Worm (Caenorhabditis elegans) whole organism, late embryonic: ENCODE measurements around the gene mmcm-1.

Experiments used
- C08G9.2 ChIP-seq: sonication (generic microtip); optimal IDR thresholded peaks from 2 replicates; lab custom pipeline; 2016; ENCODE audit warnings: mild to moderate bottlenecking, missing genetic modification characterization, moderate library complexity, missing compliant biosample characterization
- C38D4.7 ChIP-seq: fragments of 200-800 bp; sonication (Bioruptor generic); optimal IDR thresholded peaks from 2 replicates; lab custom pipeline; 2018; ENCODE audit warnings: mild to moderate bottlenecking, missing genetic modification characterization, moderate library complexity, missing compliant biosample characterization
- K09A11.1 ChIP-seq: sonication (generic microtip); optimal IDR thresholded peaks from 2 replicates; lab custom pipeline; 2017; ENCODE audit warnings: antibody characterized with exemption, mild to moderate bottlenecking, missing genetic modification characterization, missing compliant biosample characterization; ENCODE audit not compliant: insufficient read depth
- Y22D7AL.16 ChIP-seq: sonication (generic microtip); optimal IDR thresholded peaks from 2 replicates; lab custom pipeline; 2016; ENCODE audit warnings: missing genetic modification characterization, missing compliant biosample characterization
- ama-1 ChIP-seq: fragments of 150-350 bp; optimal IDR thresholded peaks from 2 replicates; lab custom pipeline; 2014
- ceh-19 ChIP-seq: fragments of 200-800 bp; sonication (Bioruptor generic); optimal IDR thresholded peaks from 2 replicates; lab custom pipeline; 2018; ENCODE audit warnings: mild to moderate bottlenecking, missing genetic modification characterization, missing compliant biosample characterization
- ceh-30 ChIP-seq: fragments of 150-350 bp; optimal IDR thresholded peaks from 2 replicates; lab custom pipeline; 2014; ENCODE audit warnings: missing biosample characterization, missing genetic modification characterization
- ceh-34 ChIP-seq: sonication (generic microtip); optimal IDR thresholded peaks from 2 replicates; lab custom pipeline; 2016; ENCODE audit warnings: mild to moderate bottlenecking, missing genetic modification characterization, missing compliant biosample characterization
- ceh-45 ChIP-seq: fragments of 200-800 bp; sonication (Bioruptor generic); IDR thresholded peaks from 2 replicates; pipeline ENCODE4 v1.3.6; 2022; ENCODE audit warnings: missing genetic modification reagents, missing genetic modification characterization, missing compliant biosample characterization
- ceh-48 ChIP-seq: sonication (generic microtip); optimal IDR thresholded peaks from 2 replicates; lab custom pipeline; 2016; ENCODE audit warnings: missing genetic modification characterization, inconsistent platforms, missing compliant biosample characterization
- ceh-6 ChIP-seq: fragments of 200-800 bp; sonication (Bioruptor generic); optimal IDR thresholded peaks from 2 replicates; lab custom pipeline; 2018; ENCODE audit warnings: mild to moderate bottlenecking, missing genetic modification characterization, missing compliant biosample characterization
- ceh-9 ChIP-seq: sonication (generic microtip); optimal IDR thresholded peaks from 2 replicates; lab custom pipeline; 2016; ENCODE audit warnings: mild to moderate bottlenecking, missing genetic modification characterization, inconsistent platforms, missing compliant biosample characterization
- dmd-4 ChIP-seq: sonication (generic microtip); optimal IDR thresholded peaks from 2 replicates; lab custom pipeline; 2016; ENCODE audit warnings: borderline replicate concordance, missing genetic modification characterization, missing compliant biosample characterization
- elt-2 ChIP-seq: sonication (generic microtip); optimal IDR thresholded peaks from 2 replicates; lab custom pipeline; 2016; ENCODE audit warnings: missing genetic modification reagents, missing genetic modification characterization, missing compliant biosample characterization
- elt-4 ChIP-seq: sonication (generic microtip); optimal IDR thresholded peaks from 2 replicates; lab custom pipeline; 2016; ENCODE audit warnings: missing genetic modification characterization, missing compliant biosample characterization
- eyg-1 ChIP-seq: sonication (generic microtip); optimal IDR thresholded peaks from 2 replicates; lab custom pipeline; 2016; ENCODE audit warnings: missing genotype, missing genetic modification characterization, missing compliant biosample characterization
- fax-1 ChIP-seq: sonication (generic microtip); optimal IDR thresholded peaks from 2 replicates; lab custom pipeline; 2016; ENCODE audit warnings: missing genotype, missing genetic modification characterization, missing compliant biosample characterization
- fkh-6 ChIP-seq: sonication (generic microtip); optimal IDR thresholded peaks from 2 replicates; lab custom pipeline; 2016; ENCODE audit warnings: missing genetic modification characterization, missing compliant biosample characterization
- gmeb-2 ChIP-seq: sonication (generic microtip); optimal IDR thresholded peaks from 2 replicates; lab custom pipeline; 2016; ENCODE audit warnings: missing genetic modification characterization, inconsistent platforms, missing compliant biosample characterization
- hlh-30 ChIP-seq: sonication (generic microtip); optimal IDR thresholded peaks from 2 replicates; lab custom pipeline; 2017; ENCODE audit warnings: antibody characterized with exemption, missing genetic modification characterization, missing compliant biosample characterization; ENCODE audit not compliant: insufficient read depth
- hlh-6 ChIP-seq: sonication (generic microtip); optimal IDR thresholded peaks from 2 replicates; lab custom pipeline; 2016; ENCODE audit warnings: missing genotype, missing genetic modification characterization, missing compliant biosample characterization
- hlh-8 ChIP-seq: sonication (generic microtip); optimal IDR thresholded peaks from 2 replicates; lab custom pipeline; 2016; ENCODE audit warnings: missing genotype, missing genetic modification characterization, missing compliant biosample characterization
- madf-2 ChIP-seq: sonication (generic microtip); optimal IDR thresholded peaks from 2 replicates; lab custom pipeline; 2017; ENCODE audit warnings: missing genetic modification characterization, missing compliant biosample characterization
- nhr-11 ChIP-seq: fragments of 150-350 bp; optimal IDR thresholded peaks from 2 replicates; lab custom pipeline; 2014; ENCODE audit warnings: missing biosample characterization, missing genetic modification characterization
- nhr-232 ChIP-seq: sonication (generic microtip); optimal IDR thresholded peaks from 2 replicates; lab custom pipeline; 2016; ENCODE audit warnings: missing genetic modification characterization, missing compliant biosample characterization
- npax-4 ChIP-seq: sonication (generic microtip); optimal IDR thresholded peaks from 2 replicates; lab custom pipeline; 2016; ENCODE audit warnings: missing genetic modification characterization, missing compliant biosample characterization
- pax-1 ChIP-seq: fragments of 150-350 bp; optimal IDR thresholded peaks from 2 replicates; lab custom pipeline; 2014; ENCODE audit warnings: missing biosample characterization, missing genetic modification characterization
- pha-2 ChIP-seq: sonication (generic microtip); optimal IDR thresholded peaks from 2 replicates; lab custom pipeline; 2017; ENCODE audit warnings: mild to moderate bottlenecking, missing genetic modification characterization, missing compliant biosample characterization
- pqm-1 ChIP-seq: sonication (generic microtip); optimal IDR thresholded peaks from 2 replicates; lab custom pipeline; 2016; ENCODE audit warnings: missing genetic modification characterization, missing compliant biosample characterization
- ref-2 ChIP-seq: sonication (generic microtip); optimal IDR thresholded peaks from 2 replicates; lab custom pipeline; 2016; ENCODE audit warnings: missing genetic modification characterization, missing compliant biosample characterization
- sdc-2 ChIP-seq: sonication (generic microtip); optimal IDR thresholded peaks from 2 replicates; lab custom pipeline; 2016; ENCODE audit warnings: missing genotype, missing genetic modification characterization, missing compliant biosample characterization
- sox-2 ChIP-seq: fragments of 200-800 bp; sonication (Bioruptor generic); IDR thresholded peaks from 2 replicates; pipeline ENCODE4 v1.3.6; 2022; ENCODE audit warnings: missing genetic modification reagents, missing genetic modification characterization, missing compliant biosample characterization
- syd-9 ChIP-seq: sonication (generic microtip); optimal IDR thresholded peaks from 2 replicates; lab custom pipeline; 2016; ENCODE audit warnings: mild to moderate bottlenecking, missing genetic modification characterization, moderate library complexity, missing compliant biosample characterization
- unc-55 ChIP-seq: sonication (generic microtip); optimal IDR thresholded peaks from 2 replicates; lab custom pipeline; 2017; ENCODE audit warnings: missing biosample characterization, missing genetic modification reagents, missing genetic modification characterization
- unc-86 ChIP-seq: sonication (generic microtip); optimal IDR thresholded peaks from 2 replicates; lab custom pipeline; 2016; ENCODE audit warnings: missing genetic modification characterization, missing compliant biosample characterization

mmcm-1 gene

ce11 chrIII:3914049-3914448 is 6.6 kb upstream of the mmcm-1 start, which contains the start of gene pat-3:
Gene pat-3, minus strand, starts transcription at chrIII:3914149.
- TF ChIP-seq pha-2 (tag; lab: Kevin White, UChicago) (no peak), K09A11.1 (tag; lab: Kevin White, UChicago) (no peak), ref-2 (tag; lab: Kevin White, UChicago) (no peak), fax-1 (tag; lab: Kevin White, UChicago) (no peak), ceh-6 (no peak), hlh-8 (tag; lab: Kevin White, UChicago) (no peak), unc-55 (GFP tag; lab: Kevin White, UChicago) (no peak), C08G9.2 (tag; lab: Kevin White, UChicago) (no peak), nhr-232 (tag; lab: Kevin White, UChicago) (no peak)

- TF ChIP-seq gmeb-2 (tag; lab: Kevin White, UChicago), result no peak
- TF ChIP-seq sdc-2 (tag; lab: Kevin White, UChicago), result no peak
- no peak for TF ChIP-seq ceh-34
- no peak for TF ChIP-seq nhr-11
- TF ChIP-seq, all 69 proteins: peak for 0
Measured at ce11 chrIII:3908205-3908604, 718 bp upstream of the mmcm-1 start.

ce11 chrIII:3906481-3906880 is 1.0 kb downstream of the mmcm-1 start:
- no peak for TF ChIP-seq ceh-48 (tag; lab: Kevin White, UChicago)
- TF ChIP-seq dmd-4 (tag; lab: Kevin White, UChicago), result no peak
- no peak for TF ChIP-seq elt-4
- no peak for TF ChIP-seq unc-86 (tag; lab: Kevin White, UChicago)
- TF ChIP-seq ceh-30 (tag; lab: Kevin White, UChicago), result no peak
- no peak for TF ChIP-seq hlh-6 (tag; lab: Kevin White, UChicago)
- TF ChIP-seq eyg-1, result no peak
- TF ChIP-seq ama-1 (lab: Kevin White, UChicago), result no peak
- TF ChIP-seq syd-9, result no peak
- TF ChIP-seq C38D4.7 (GFP tag; lab: Kevin White, UChicago), result no peak
- TF ChIP-seq elt-2, result no peak
- no peak for TF ChIP-seq fax-1 (tag; lab: Kevin White, UChicago)
- TF ChIP-seq fkh-6 (tag; lab: Kevin White, UChicago), result no peak
- no peak for TF ChIP-seq nhr-232 (tag; lab: Kevin White, UChicago)
- TF ChIP-seq sox-2 (GFP tag; lab: Robert Waterston, UW), result no peak
- no peak for TF ChIP-seq madf-2
- no peak for TF ChIP-seq sdc-2 (tag; lab: Kevin White, UChicago)
- TF ChIP-seq ceh-6, result no peak
- TF ChIP-seq pax-1 (tag; lab: Kevin White, UChicago), result no peak
- no peak for TF ChIP-seq pqm-1
- TF ChIP-seq, all 69 proteins: peak for 0

- no peak for TF ChIP-seq pha-2 (tag; lab: Kevin White, UChicago)
- TF ChIP-seq ceh-19 (GFP tag; lab: Kevin White, UChicago), result no peak
- TF ChIP-seq, all 69 proteins: peak for 0
Measured at ce11 chrIII:3902588-3903325, 4.7 kb downstream of the mmcm-1 start.

ce11 chrIII:3901542-3901941 is 5.9 kb downstream of the mmcm-1 start, which contains the start of gene tir-1:
Gene tir-1, minus strand, starts transcription at chrIII:3901642.
- TF ChIP-seq ceh-45 (GFP tag; lab: Robert Waterston, UW), result no peak
- TF ChIP-seq ceh-34, result no peak
- no peak for TF ChIP-seq pax-1 (tag; lab: Kevin White, UChicago)
- no peak for TF ChIP-seq npax-4 (tag; lab: Kevin White, UChicago)
- TF ChIP-seq Y22D7AL.16 (tag; lab: Kevin White, UChicago), result no peak
- no peak for TF ChIP-seq ceh-9 (tag; lab: Kevin White, UChicago)
- no peak for TF ChIP-seq fax-1 (tag; lab: Kevin White, UChicago)
- TF ChIP-seq sdc-2 (tag; lab: Kevin White, UChicago), result no peak
- no peak for TF ChIP-seq gmeb-2 (tag; lab: Kevin White, UChicago)
- TF ChIP-seq madf-2, result no peak
- TF ChIP-seq ama-1 (lab: Kevin White, UChicago), result no peak
- no peak for TF ChIP-seq elt-2
- TF ChIP-seq hlh-30 (tag; lab: Kevin White, UChicago), result no peak
- TF ChIP-seq ceh-19 (GFP tag; lab: Kevin White, UChicago), result no peak
- no peak for TF ChIP-seq sox-2 (GFP tag; lab: Robert Waterston, UW)
